Worm (Caenorhabditis elegans) whole organism, dauer: Measurements from ENCODE around the gene nhr-5.

ENCODE experiments used
- unc-62 ChIP-seq: sonication (generic microtip); optimal IDR thresholded peaks from 2 replicates; lab custom pipeline; 2017; ENCODE audit warnings: missing biosample characterization, missing genetic modification reagents, missing genetic modification characterization

nhr-5 gene

DNA sequence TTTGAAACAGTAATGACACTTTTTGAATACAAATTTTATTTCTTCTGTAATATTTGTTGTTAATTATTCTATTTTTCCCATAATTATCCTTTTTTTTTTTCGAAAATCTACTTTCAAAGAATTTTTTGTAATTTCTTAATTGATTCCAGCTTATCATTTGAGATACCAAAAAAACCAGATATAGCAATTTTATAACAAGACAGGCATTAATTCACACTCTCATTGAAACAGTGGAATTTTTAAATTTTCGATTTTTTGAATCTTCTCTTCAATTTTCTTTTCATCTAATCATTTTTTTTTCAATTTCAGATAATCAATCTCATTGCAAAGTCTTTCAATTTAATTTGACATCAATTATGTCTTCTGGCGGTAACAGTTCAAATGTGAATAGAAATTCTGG lies at the start of gene nhr-5:
TSS of gene nhr-5 (plus strand) at position 301 of the 400 bp plus-strand sequence.
- TF ChIP-seq unc-62 (GFP tag; lab: Kevin White, UChicago): no peak

DNA sequence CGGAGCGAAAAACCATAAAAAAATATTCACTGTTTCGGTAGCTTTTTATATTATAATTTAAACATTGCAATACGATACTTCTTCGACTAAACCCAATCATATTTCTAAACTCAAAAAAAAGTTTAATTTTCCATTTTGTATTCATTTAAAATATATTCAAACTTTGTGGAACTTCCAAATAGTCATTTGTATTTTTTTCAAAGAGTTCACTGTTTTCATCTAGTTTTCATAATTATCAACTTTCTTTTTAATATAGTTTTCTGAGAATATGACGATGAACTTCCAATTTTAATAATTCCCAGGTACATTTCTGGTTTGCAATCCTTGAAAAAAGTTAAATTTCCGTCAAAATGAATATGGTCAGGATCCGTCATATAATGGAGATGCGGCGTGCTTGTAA lies 38.8 kb upstream of the nhr-5 start, which contains the start of gene cpna-4:
TSS of gene cpna-4 (plus strand) at position 301 of the 400 bp plus-strand sequence.
- no peak for TF ChIP-seq unc-62 (GFP tag; lab: Kevin White, UChicago)

DNA sequence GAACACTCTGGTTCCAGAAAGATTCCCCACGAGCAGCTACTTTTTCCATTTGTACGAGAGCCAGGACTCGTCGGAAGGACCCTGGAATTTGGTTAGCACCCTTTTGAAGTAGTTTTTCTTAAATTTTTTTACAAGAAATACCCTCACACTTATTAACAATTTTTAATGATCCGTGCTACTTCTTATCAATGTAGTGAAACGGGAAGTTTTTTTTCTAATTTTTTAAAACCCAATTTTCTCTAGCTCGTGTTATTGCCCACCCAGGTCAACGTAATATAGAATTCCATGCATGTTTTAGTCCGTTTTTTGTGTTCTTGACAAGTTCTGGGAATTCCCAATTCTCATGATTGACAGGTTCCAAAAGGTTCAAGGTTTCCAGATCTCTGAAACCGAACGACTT lies 38.2 kb upstream of the nhr-5 start:
- TF ChIP-seq unc-62 (GFP tag; lab: Kevin White, UChicago): no peak

DNA sequence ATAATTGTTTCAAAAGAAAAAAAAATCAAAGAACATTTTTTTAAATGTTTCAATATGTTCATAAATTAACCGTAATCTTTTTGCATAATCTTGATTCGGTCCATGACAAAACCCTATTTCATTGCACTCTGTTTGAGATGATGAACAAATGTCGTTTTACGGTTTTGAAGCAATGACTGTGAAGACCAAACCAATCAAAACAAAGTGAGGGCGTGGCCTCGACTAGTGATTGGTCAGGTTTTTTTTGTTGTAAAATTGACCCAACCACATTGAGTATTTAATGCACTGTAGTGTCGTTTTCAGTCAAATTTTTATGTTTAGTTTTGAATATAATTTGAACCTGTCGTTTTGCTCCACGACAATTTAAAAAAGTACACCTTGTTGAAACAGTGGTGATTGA lies 22.6 kb upstream of the nhr-5 start:
- no peak for TF ChIP-seq unc-62 (GFP tag; lab: Kevin White, UChicago)

DNA sequence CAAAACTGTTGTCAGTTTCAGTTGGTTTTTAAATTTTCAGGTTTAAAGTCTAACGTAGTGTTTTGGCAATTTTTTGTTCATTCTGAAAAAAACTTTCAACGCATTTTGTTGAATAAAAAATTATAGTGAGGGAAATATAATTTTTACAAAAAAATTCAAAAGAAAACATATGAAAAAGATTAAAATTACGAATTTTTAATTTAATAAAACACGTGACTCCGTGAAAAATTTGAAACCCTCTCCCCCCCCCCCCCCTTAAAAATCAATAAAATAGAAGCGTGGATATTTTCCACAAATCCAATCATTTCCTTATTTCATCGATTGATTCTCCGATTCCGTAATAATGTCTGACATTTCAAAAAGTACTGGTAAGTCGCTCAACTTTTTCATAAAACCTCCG lies 21.9 kb upstream of the nhr-5 start, which contains the start of gene Y73F8A.20:
TSS of gene Y73F8A.20 (plus strand) at position 301 of the 400 bp plus-strand sequence.
- no peak for TF ChIP-seq unc-62 (GFP tag; lab: Kevin White, UChicago)

DNA sequence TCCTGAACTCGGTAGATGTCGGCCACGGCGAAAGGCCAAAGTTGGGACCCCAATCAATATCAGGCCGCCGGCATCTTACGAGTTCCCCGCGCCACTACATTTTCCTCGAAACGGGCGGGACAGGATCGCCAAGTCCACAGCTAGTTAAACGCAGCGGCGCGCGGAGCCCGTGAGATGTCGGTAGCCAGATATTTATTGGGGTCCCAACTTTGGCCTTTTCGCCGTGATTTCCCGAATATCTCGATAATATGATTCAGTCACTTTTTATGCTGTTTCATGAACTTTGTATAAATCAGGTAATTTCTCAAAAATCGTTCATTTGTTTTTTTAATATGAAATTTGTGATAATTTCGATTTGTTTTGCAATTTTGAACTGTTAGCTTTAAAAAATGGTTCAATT lies 18.3 kb upstream of the nhr-5 start:
- TF ChIP-seq unc-62 (GFP tag; lab: Kevin White, UChicago): no peak

DNA sequence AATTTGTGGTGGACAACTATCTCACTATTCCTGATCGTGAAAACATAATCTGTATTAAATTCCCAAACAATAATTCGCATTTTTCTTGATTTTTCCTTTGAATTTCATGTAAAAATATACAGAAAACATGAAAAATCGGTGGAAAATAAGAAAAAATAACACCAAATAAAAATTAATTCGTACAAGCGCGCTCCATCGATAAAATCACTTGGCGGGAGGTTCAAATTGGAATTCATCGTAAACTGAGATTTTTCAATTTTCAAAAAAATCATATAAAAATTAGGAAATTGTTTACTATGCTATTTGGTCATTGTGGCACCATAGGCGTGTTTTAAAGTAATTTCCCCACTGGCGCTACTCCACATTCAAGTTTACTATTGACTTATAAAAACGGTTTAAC lies 17.5 kb upstream of the nhr-5 start:
- TF ChIP-seq unc-62 (GFP tag; lab: Kevin White, UChicago): no peak

DNA sequence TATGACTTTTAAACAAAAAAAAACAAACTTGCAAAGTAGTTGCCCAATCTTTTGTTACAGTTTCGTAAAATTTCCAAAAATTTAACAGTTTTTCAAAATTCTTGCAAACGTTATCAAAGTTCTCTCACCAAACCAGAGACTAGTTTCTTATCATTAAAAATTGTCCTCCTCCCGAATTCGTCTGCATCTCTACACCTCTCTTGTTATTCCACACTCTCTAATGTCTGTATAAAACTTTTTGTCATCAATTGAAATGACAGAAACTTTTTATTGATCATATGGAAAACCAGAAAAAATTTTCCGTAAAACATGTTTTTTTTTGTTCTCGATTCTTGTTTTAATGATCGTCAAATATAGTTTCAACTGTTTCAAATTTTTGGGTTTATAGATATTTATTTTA lies 14.9 kb upstream of the nhr-5 start:
- no peak for TF ChIP-seq unc-62 (GFP tag; lab: Kevin White, UChicago)

DNA sequence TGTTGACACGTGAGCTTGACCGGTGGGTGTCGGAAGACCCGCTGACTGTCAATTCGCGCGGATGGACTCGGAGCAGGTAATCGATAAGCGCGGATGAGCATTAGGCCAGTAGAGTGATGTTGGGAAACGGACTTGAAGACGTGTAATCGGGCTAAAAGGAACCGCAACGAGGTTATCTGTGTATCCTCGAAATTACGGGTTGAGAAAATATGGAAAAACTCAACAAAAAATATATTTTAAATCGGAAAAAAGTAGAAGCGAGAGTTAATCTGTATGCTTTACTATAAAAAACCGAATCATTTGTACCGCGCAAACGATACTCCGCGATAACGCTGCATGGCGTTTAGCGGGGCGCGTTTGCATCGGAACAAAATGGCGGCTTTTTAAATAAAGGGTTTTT lies 9.2 kb upstream of the nhr-5 start, which contains the start of gene Y73F8A.1159:
TSS of gene Y73F8A.1159 (minus strand) at position 101 of the 400 bp plus-strand sequence.
- TF ChIP-seq unc-62 (GFP tag; lab: Kevin White, UChicago): no peak

DNA sequence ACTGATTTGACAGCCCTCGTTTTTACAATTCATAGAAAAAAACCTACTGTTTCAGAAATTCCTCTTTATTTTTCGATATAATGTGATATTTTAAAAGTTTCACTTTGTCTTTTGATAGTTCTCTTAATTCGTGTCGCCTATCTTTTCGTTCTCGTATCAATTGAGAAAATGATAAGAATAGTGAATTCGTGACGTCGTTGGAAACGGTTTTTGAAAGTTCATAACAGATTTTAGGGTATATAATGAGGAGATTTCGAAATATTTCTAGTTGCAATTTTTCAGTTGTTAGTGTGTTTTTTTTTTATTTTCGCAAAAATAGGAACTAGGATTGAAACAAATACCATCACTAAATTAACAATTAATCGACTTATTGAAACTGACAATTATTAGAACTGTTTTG lies 8.5 kb upstream of the nhr-5 start:
- TF ChIP-seq unc-62 (GFP tag; lab: Kevin White, UChicago): no peak

DNA sequence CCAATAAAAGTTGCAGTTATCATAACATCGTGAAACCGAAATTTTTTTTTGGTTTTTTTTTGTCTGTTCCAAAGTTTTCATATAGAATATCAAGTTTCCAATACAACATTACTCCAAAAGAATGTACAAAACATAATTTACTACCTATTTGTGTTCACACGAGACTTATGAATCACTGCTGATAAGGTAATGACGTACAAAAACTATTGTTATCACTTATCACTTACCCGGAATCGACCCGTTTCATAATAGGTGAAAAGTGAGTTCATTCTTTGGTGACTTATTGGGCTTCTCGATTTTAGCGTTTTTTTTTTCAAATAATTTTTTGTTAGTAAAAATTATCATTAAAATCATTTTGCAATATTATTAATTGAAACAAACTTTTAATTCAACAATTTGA lies 6.9 kb upstream of the nhr-5 start:
- no peak for TF ChIP-seq unc-62 (GFP tag; lab: Kevin White, UChicago)

DNA sequence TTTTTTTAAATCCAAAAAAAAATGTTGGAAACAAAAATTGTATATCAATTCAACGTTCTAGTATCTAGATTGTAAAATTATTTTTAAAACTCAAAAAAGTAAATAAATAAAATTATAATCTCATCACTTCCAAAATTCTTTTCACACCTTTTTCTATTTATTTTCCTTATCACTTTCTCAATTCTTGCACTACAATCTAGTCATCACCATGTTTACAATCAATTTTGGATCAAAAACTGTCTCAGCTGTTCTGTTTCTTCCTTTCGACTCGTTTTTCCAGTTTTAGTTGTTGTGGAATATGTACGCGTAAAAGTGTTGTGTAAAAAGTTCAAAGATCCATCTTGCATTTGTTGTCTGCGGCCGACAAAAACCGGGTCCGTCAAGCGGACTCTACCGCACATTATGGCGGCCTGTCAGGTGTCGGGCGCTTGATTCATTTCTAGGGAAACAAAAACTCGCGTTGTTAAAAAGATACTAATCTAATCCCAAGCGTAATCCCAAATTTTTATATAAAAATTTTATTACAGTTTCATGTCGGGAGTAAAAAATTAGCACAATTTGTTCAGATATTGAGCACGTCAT lies 5.4 kb upstream of the nhr-5 start:
- no peak for TF ChIP-seq unc-62 (GFP tag; lab: Kevin White, UChicago)

DNA sequence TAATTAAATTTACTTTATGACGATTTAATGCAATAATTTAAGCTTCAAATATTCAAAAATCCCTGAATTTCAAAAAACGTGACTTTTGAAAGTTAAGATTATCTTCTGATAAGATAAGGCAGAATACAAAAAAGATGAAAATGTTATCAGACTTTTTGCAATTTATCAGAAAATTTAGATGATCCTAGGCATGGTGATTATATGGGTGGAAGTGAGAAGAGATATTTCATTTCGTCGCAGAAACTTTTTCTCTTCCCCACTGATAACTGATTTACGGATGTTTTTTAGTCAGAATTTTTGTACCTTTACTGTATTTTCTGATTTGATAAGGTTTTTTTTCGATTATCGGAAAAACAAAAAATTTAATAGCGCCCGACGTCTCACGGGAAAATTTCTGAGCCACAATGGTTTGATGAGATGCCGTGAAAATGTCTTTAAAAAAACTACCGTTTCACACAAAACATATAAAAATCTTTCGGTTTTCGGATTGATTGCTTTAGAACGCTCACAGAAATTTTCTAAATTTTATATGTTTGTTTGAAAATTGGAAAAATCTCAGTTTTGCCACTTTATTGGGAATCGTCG lies 4.7 kb upstream of the nhr-5 start:
- TF ChIP-seq unc-62 (GFP tag; lab: Kevin White, UChicago): no peak

DNA sequence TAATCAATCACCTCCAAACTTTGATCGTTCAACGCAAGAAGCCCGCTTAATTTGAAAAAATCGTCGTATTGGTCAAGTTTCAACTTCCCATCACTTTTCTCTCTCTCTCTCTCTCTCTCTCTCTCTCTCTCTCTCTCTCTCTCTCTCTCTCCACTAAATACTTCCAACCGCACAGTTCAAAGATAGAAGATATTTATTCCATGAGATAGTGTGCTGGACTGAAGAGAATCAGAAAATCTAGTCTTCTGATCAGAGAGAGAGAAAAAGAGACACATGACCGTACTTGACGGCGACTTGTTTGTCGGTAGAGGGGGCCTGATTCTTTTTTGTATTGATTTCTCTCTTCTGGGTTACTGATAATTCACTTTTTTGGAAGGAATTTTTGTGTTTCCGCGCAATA lies 1.4 kb upstream of the nhr-5 start:
- no peak for TF ChIP-seq unc-62 (GFP tag; lab: Kevin White, UChicago)

DNA sequence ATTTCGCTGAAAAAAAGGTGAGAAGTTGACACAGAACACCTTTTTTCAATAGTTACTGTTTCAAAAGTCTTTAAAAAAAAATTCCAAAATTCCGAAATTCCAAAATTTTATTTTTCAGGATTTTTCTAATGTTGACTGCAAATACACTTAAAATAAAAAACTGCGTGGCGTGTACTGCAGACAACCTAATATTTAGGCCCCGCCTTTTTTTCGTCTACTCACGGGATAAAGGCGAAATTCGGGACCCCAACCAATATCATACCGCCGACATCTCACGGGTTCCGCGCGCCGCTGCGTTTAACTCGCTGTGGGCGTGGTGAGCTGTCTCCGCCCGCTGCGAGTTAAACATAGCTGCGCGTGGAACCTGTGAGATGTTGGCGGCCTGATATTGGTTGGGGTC lies 2.5 kb downstream of the nhr-5 start:
- no peak for TF ChIP-seq unc-62 (GFP tag; lab: Kevin White, UChicago)

DNA sequence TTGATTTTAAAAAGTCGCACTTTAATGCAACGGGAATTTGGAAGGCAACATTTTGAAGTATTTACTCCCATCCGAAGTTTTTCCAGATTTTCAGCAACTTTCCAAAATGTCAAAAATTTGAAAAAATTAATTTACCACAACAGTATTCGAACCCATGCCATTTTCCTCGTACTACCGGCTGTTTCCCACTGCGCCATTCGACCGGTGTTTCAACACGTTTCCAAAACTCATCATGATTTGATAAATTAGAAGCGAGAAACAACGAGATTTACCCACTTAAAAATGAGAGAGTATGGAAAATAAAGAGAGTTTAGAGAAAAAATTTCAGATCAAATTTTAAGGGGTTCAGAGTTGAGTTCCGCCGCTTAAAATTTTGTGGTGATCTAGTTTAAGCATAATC lies 33.7 kb downstream of the nhr-5 start:
- no peak for TF ChIP-seq unc-62 (GFP tag; lab: Kevin White, UChicago)

DNA sequence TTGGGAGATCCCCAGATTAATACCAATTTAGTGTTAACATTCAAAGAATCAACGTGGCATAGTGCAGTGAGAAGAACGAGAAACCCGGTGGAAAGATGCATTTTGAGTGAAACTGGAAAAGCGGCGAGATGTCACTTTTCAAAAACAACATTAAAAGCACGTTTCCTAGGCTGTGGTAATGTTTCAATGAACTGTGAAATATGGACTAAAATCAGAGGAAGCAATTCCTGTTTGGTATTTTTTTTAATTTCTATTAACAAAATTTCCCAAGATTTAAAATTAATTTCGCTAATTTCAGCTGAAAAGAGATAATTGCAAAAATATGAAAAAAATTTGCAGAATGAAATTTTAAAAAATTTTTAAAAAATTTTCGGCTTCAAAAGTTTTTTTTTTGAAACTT lies 41.2 kb downstream of the nhr-5 start, which contains the start of gene Y73F8A.22:
TSS of gene Y73F8A.22 (minus strand) at position 101 of the 400 bp plus-strand sequence.
- no peak for TF ChIP-seq unc-62 (GFP tag; lab: Kevin White, UChicago)
